Fruit fly (Drosophila melanogaster): Measurements from ENCODE around the gene ens.

dm6 chr3L:4138804-4139521 lies 4.6 kb upstream of the ens start, which contains the start of the genes Rop and Ras64B:
- TF ChIP-seq CG4496 (GFP tag; IDR thresholded peaks at IDR 0.05): no peak
- TF ChIP-seq Pif1B (GFP tag; optimal IDR thresholded peaks at IDR 0.05): no peak
- no peak for TF ChIP-seq CG32121 (GFP tag; IDR thresholded peaks at IDR 0.05)
- no peak for TF ChIP-seq D1 (tag; optimal IDR thresholded peaks at IDR 0.05)
- no peak for TF ChIP-seq CG9948 (tag; optimal IDR thresholded peaks at IDR 0.05)
- peak; percentile 57 for TF ChIP-seq EcR (GFP tag; optimal IDR thresholded peaks at IDR 0.05)
- no peak for TF ChIP-seq Pif1A (GFP tag; optimal IDR thresholded peaks at IDR 0.05)
- TF ChIP-seq CG8301 (tag; optimal IDR thresholded peaks at IDR 0.05): no peak
- TF ChIP-seq CG10348 (GFP tag; IDR thresholded peaks at IDR 0.05): no peak
